Fruit fly (Drosophila melanogaster) whole organism, embryonic: ENCODE results near the gene CG15880.
A peak's percentile ranks its signal among the peaks of the same experiment; 100 is the strongest.

Source experiments
- Blimp-1 ChIP-seq: fragments of 200-800 bp; sonication (Bioruptor generic); optimal IDR thresholded peaks from 3 replicates; lab custom pipeline; 2018; ENCODE audit warnings: missing biosample characterization, missing genetic modification characterization, mild to moderate bottlenecking, moderate library complexity, missing genetic modification reagents
- Bteb2 ChIP-seq: fragments of 200-800 bp; sonication (Bioruptor generic); optimal IDR thresholded peaks from 2 replicates; lab custom pipeline; 2016; ENCODE audit warnings: missing biosample characterization, missing genetic modification characterization
- CG10431 ChIP-seq: fragments of 200-800 bp; sonication (Bioruptor generic); optimal IDR thresholded peaks from 3 replicates; lab custom pipeline; 2018; ENCODE audit warnings: missing biosample characterization, mild to moderate bottlenecking, missing genetic modification characterization
- CG11247 ChIP-seq: fragments of 200-800 bp; sonication (Bioruptor generic); IDR thresholded peaks from 2 replicates; pipeline ENCODE4 v1.3.6; 2022; ENCODE audit warnings: missing biosample characterization, missing genetic modification characterization
- CG12219 ChIP-seq: fragments of 200-800 bp; sonication (Bioruptor generic); optimal IDR thresholded peaks from 3 replicates; lab custom pipeline; 2018; ENCODE audit warnings: missing biosample characterization, mild to moderate bottlenecking, missing genetic modification characterization
- CG12769 ChIP-seq: fragments of 200-800 bp; sonication (Bioruptor generic); optimal IDR thresholded peaks from 2 replicates; lab custom pipeline; 2019; ENCODE audit warnings: missing biosample characterization, mild to moderate bottlenecking, missing genetic modification characterization, moderate library complexity
- CG13296 ChIP-seq: fragments of 200-800 bp; sonication (Bioruptor generic); optimal IDR thresholded peaks from 3 replicates; lab custom pipeline; 2018; ENCODE audit warnings: missing biosample characterization, mild to moderate bottlenecking, missing genetic modification characterization
- CG14710 ChIP-seq: fragments of 200-800 bp; sonication (Bioruptor generic); optimal IDR thresholded peaks from 3 replicates; lab custom pipeline; 2019; ENCODE audit warnings: missing biosample characterization, mild to moderate bottlenecking, missing genetic modification characterization, moderate library complexity
- CG15011 ChIP-seq: fragments of 200-800 bp; sonication (Bioruptor generic); optimal IDR thresholded peaks from 3 replicates; lab custom pipeline; 2018; ENCODE audit warnings: missing biosample characterization, mild to moderate bottlenecking, missing genetic modification characterization
- CG15269 ChIP-seq: fragments of 200-800 bp; sonication (Bioruptor generic); optimal IDR thresholded peaks from 2 replicates; lab custom pipeline; 2018; ENCODE audit warnings: missing biosample characterization, mild to moderate bottlenecking, missing genetic modification characterization, moderate library complexity
- CG16863 ChIP-seq: fragments of 200-800 bp; sonication (Bioruptor generic); optimal IDR thresholded peaks from 3 replicates; lab custom pipeline; 2016; ENCODE audit warnings: missing biosample characterization, missing genetic modification characterization
- CG17186 ChIP-seq: fragments of 200-800 bp; sonication (Bioruptor generic); optimal IDR thresholded peaks from 3 replicates; lab custom pipeline; 2017; ENCODE audit warnings: missing biosample characterization, missing genetic modification reagents, missing genetic modification characterization
- CG17568 ChIP-seq: fragments of 200-800 bp; sonication (Bioruptor generic); optimal IDR thresholded peaks from 2 replicates; lab custom pipeline; 2018; ENCODE audit warnings: missing biosample characterization, mild to moderate bottlenecking, missing genetic modification characterization, moderate library complexity
- CG18011 ChIP-seq: fragments of 200-800 bp; sonication (Bioruptor generic); optimal IDR thresholded peaks from 2 replicates; lab custom pipeline; 2017; ENCODE audit warnings: missing biosample characterization, missing genetic modification characterization, mild to moderate bottlenecking, moderate library complexity, missing genotype
- CG2120 ChIP-seq: fragments of 200-800 bp; sonication (Bioruptor generic); optimal IDR thresholded peaks from 3 replicates; lab custom pipeline; 2016; ENCODE audit warnings: missing biosample characterization, missing genetic modification characterization
- CG3163 ChIP-seq: fragments of 200-800 bp; sonication (Bioruptor generic); optimal IDR thresholded peaks from 3 replicates; lab custom pipeline; 2016; ENCODE audit warnings: missing biosample characterization, missing genetic modification characterization
- CG33213 ChIP-seq: fragments of 200-800 bp; sonication (Bioruptor generic); optimal IDR thresholded peaks from 3 replicates; lab custom pipeline; 2016; ENCODE audit warnings: missing biosample characterization, missing genetic modification characterization
- CG34224 ChIP-seq: fragments of 200-800 bp; sonication (Bioruptor generic); IDR thresholded peaks from 3 replicates; pipeline ENCODE4 v1.3.6; 2022; ENCODE audit warnings: missing biosample characterization, missing genetic modification characterization; ENCODE audit not compliant: partially characterized antibody
- CG3995 ChIP-seq: fragments of 200-800 bp; sonication (Bioruptor generic); optimal IDR thresholded peaks from 3 replicates; lab custom pipeline; 2016; ENCODE audit warnings: missing biosample characterization, missing genetic modification characterization
- CG42726 ChIP-seq: fragments of 200-800 bp; sonication (Bioruptor generic); IDR thresholded peaks from 2 replicates; pipeline ENCODE4 v1.3.6; 2022; ENCODE audit warnings: missing biosample characterization, missing genetic modification characterization; ENCODE audit not compliant: partially characterized antibody
- CG5180 ChIP-seq: fragments of 200-800 bp; sonication (Bioruptor generic); optimal IDR thresholded peaks from 3 replicates; lab custom pipeline; 2017; ENCODE audit warnings: missing biosample characterization, missing genetic modification characterization, mild to moderate bottlenecking, moderate library complexity, missing genetic modification reagents
- CG7987 ChIP-seq: fragments of 200-800 bp; sonication (Bioruptor generic); optimal IDR thresholded peaks from 2 replicates; lab custom pipeline; 2018; ENCODE audit warnings: missing biosample characterization, mild to moderate bottlenecking, missing genetic modification characterization, moderate library complexity
- Chrac-16 ChIP-seq: fragments of 200-800 bp; sonication (Bioruptor generic); optimal IDR thresholded peaks from 3 replicates; lab custom pipeline; 2016; ENCODE audit warnings: missing biosample characterization, missing genetic modification characterization
- Dfd ChIP-seq, 2 experiments: fragments of >200 bp; optimal IDR thresholded peaks; 2 replicates each; lab custom pipeline; 2017; ENCODE audit warnings: missing biosample characterization in 2 of 2, missing genetic modification characterization in 2 of 2
- Ets65A ChIP-seq: fragments of 200-800 bp; sonication (Bioruptor generic); peaks from one replicate; lab custom pipeline; 2016; ENCODE audit warnings: missing biosample characterization, missing genetic modification characterization
- HHEX ChIP-seq: fragments of 200-800 bp; sonication (Bioruptor generic); optimal IDR thresholded peaks from 3 replicates; lab custom pipeline; 2017; ENCODE audit warnings: missing biosample characterization, mild to moderate bottlenecking, missing genetic modification characterization, missing genetic modification reagents
- HLH3B ChIP-seq: fragments of 200-800 bp; sonication (Bioruptor generic); IDR thresholded peaks from 2 replicates; pipeline ENCODE4 v1.3.6; 2022; ENCODE audit warnings: missing biosample characterization, missing genetic modification characterization
- Hand ChIP-seq: fragments of 200-800 bp; sonication (Bioruptor generic); optimal IDR thresholded peaks from 2 replicates; lab custom pipeline; 2017; ENCODE audit warnings: mild to moderate bottlenecking, missing biosample characterization, missing genetic modification reagents, missing genetic modification characterization
- HmgD ChIP-seq: fragments of 200-800 bp; sonication (Bioruptor generic); optimal IDR thresholded peaks from 3 replicates; lab custom pipeline; 2016; ENCODE audit warnings: missing biosample characterization, missing genetic modification characterization
- Hsf ChIP-seq: fragments of 200-800 bp; sonication (Bioruptor generic); optimal IDR thresholded peaks from 3 replicates; lab custom pipeline; 2016; ENCODE audit warnings: missing biosample characterization, missing genetic modification characterization
- MBD-R2 ChIP-seq: fragments of 200-800 bp; sonication (Bioruptor generic); IDR thresholded peaks from 2 replicates; pipeline ENCODE4 v1.3.6; 2022; ENCODE audit warnings: missing biosample characterization, missing genetic modification characterization
- Mes4 ChIP-seq: fragments of 200-800 bp; sonication (Bioruptor generic); optimal IDR thresholded peaks from 2 replicates; lab custom pipeline; 2016; ENCODE audit warnings: missing biosample characterization, missing genetic modification characterization
- NC2β ChIP-seq: fragments of 200-800 bp; sonication (Bioruptor generic); optimal IDR thresholded peaks from 2 replicates; lab custom pipeline; 2016; ENCODE audit warnings: missing biosample characterization, missing genetic modification characterization
- Nf-YB ChIP-seq: fragments of 200-800 bp; sonication (Bioruptor generic); optimal IDR thresholded peaks from 3 replicates; lab custom pipeline; 2019; ENCODE audit warnings: missing biosample characterization, mild to moderate bottlenecking, missing genetic modification characterization, moderate library complexity
- Pdp1 ChIP-seq, 2 experiments: fragments of 200-800 bp; sonication (Bioruptor generic); optimal IDR thresholded peaks; 3 replicates each; lab custom pipeline; 2016; ENCODE audit warnings: missing biosample characterization in 2 of 2, missing genetic modification characterization in 2 of 2, mild to moderate bottlenecking in 1 of 2, moderate library complexity in 1 of 2
- Vsx1 ChIP-seq: fragments of 200-800 bp; sonication (Bioruptor generic); optimal IDR thresholded peaks from 2 replicates; lab custom pipeline; 2017; ENCODE audit warnings: missing biosample characterization, mild to moderate bottlenecking, missing genetic modification characterization, missing genetic modification reagents
- ase ChIP-seq: fragments of 200-800 bp; sonication (Bioruptor generic); IDR thresholded peaks from 3 replicates; pipeline ENCODE4 v1.3.6; 2022; ENCODE audit warnings: missing biosample characterization, missing genetic modification characterization
- br ChIP-seq: fragments of >200 bp; optimal IDR thresholded peaks from 2 replicates; lab custom pipeline; 2017
- btn ChIP-seq: fragments of 200-800 bp; sonication (Bioruptor generic); optimal IDR thresholded peaks from 2 replicates; lab custom pipeline; 2016; ENCODE audit warnings: missing biosample characterization, missing genetic modification characterization
- disco-r ChIP-seq: fragments of 200-800 bp; sonication (Bioruptor generic); optimal IDR thresholded peaks from 2 replicates; lab custom pipeline; 2016; ENCODE audit warnings: missing biosample characterization, missing genetic modification characterization
- dmrt99B ChIP-seq: fragments of 200-800 bp; sonication (Bioruptor generic); optimal IDR thresholded peaks from 2 replicates; lab custom pipeline; 2018; ENCODE audit warnings: missing biosample characterization, mild to moderate bottlenecking, missing genetic modification characterization, moderate library complexity
- fd102C ChIP-seq: fragments of 200-800 bp; sonication (Bioruptor generic); optimal IDR thresholded peaks from 2 replicates; lab custom pipeline; 2018; ENCODE audit warnings: missing biosample characterization, mild to moderate bottlenecking, missing genetic modification characterization, moderate library complexity
- gcm2 ChIP-seq: fragments of 200-800 bp; sonication (Bioruptor generic); optimal IDR thresholded peaks from 2 replicates; lab custom pipeline; 2016; ENCODE audit warnings: missing biosample characterization, missing genetic modification characterization
- grn ChIP-seq: fragments of 200-800 bp; sonication (Bioruptor generic); optimal IDR thresholded peaks from 3 replicates; lab custom pipeline; 2017; ENCODE audit warnings: missing biosample characterization, missing genetic modification characterization
- ham ChIP-seq: fragments of 200-800 bp; sonication (Bioruptor generic); IDR thresholded peaks from 2 replicates; pipeline ENCODE4 v1.3.6; 2022; ENCODE audit warnings: missing biosample characterization, missing genetic modification characterization
- inv ChIP-seq: fragments of 200-800 bp; sonication (Bioruptor generic); IDR thresholded peaks from 2 replicates; pipeline ENCODE4 v1.3.6; 2022; ENCODE audit warnings: missing biosample characterization, missing genetic modification characterization; ENCODE audit not compliant: partially characterized antibody
- lab ChIP-seq: fragments of 200-800 bp; sonication (Bioruptor generic); optimal IDR thresholded peaks from 3 replicates; lab custom pipeline; 2017; ENCODE audit warnings: missing biosample characterization, missing genetic modification characterization, mild to moderate bottlenecking, moderate library complexity, missing genetic modification reagents
- lola ChIP-seq, 3 experiments: fragments of >200 bp in 2 of 3; fragments of 200-800 bp in 1 of 3; sonication (Bioruptor generic) in 1 of 3; optimal IDR thresholded peaks; 2 replicates each; lab custom pipeline; 2017 to 2019; ENCODE audit warnings: missing biosample characterization in 3 of 3, missing genetic modification characterization in 3 of 3, mild to moderate bottlenecking in 1 of 3, moderate library complexity in 1 of 3
- shn ChIP-seq: fragments of 200-800 bp; sonication (Bioruptor generic); optimal IDR thresholded peaks from 3 replicates; lab custom pipeline; 2016; ENCODE audit warnings: missing biosample characterization, missing genetic modification characterization
- sim ChIP-seq: fragments of 200-800 bp; sonication (Bioruptor generic); IDR thresholded peaks from 2 replicates; pipeline ENCODE4 v1.3.6; 2022; ENCODE audit warnings: missing biosample characterization, missing genetic modification characterization
- slou ChIP-seq: fragments of 200-800 bp; sonication (Bioruptor generic); optimal IDR thresholded peaks from 3 replicates; lab custom pipeline; 2016; ENCODE audit warnings: missing biosample characterization, missing genetic modification characterization

CG15880 gene

DNA sequence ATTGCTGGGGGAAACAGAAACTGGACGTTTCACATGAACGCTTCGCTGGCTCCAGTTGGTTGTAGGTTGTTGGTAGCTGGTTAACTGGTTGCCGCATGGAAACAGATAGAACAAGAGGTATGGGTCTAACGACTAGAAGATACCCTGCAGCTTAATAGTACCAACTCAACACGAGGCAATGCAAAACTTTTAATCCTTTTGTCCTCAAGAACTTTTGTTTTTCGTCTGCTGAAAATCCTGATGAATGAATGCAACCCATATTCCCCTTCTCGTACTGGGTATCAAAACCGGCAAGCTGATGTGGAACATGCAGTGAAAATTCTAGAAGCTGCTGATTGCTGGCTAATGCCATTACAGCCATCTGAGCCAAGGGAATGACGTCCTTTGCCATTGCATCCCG lies 20.2 kb upstream of the CG15880 start (continued):
- TF ChIP-seq CG12219 (GFP tag; lab: Kevin White, UChicago) (no peak), br (lab: Kevin White, UChicago) (no peak), Dfd (GFP tag; optimal IDR thresholded peaks at IDR 0.05; lab: Kevin White, UChicago) (no peak), HmgD (GFP tag; lab: Kevin White, UChicago) (no peak), btn (GFP tag; lab: Kevin White, UChicago) (no peak), ham (no peak), disco-r (no peak), CG17186 (GFP tag; lab: Kevin White, UChicago) (no peak), HHEX (GFP tag; lab: Kevin White, UChicago) (no peak), CG2120 (GFP tag; lab: Kevin White, UChicago) (peak; percentile 59), lab (no peak), HLH3B (GFP tag; lab: Robert Waterston, UW) (peak; percentile 29; the same call in 1 of the 2 replicates), Nf-YB (GFP tag; lab: Kevin White, UChicago) (no peak), gcm2 (no peak), Hand (no peak), dmrt99B (peak; percentile 35), NC2β (GFP tag; lab: Kevin White, UChicago) (peak; percentile 47), CG18011 (GFP tag; lab: Kevin White, UChicago) (no peak), Pdp1 (GFP tag; optimal IDR thresholded peaks at IDR 0.05; lab: Kevin White, UChicago) (peak in 1 of 2 experiments; percentile 26), CG3995 (GFP tag; lab: Kevin White, UChicago) (no peak), CG42726 (GFP tag; lab: Robert Waterston, UW) (no peak), CG17568 (GFP tag; lab: Kevin White, UChicago) (no peak), CG16863 (no peak), CG12769 (tag; lab: Kevin White, UChicago) (peak; percentile 64), CG34224 (GFP tag; lab: Robert Waterston, UW) (no peak), inv (GFP tag; lab: Robert Waterston, UW) (no peak), lola (GFP tag; optimal IDR thresholded peaks at IDR 0.05; lab: Kevin White, UChicago) (no peak), CG11247 (no peak), CG5180 (GFP tag; lab: Kevin White, UChicago) (no peak), ase (GFP tag; lab: Robert Waterston, UW) (no peak), CG3163 (GFP tag; lab: Kevin White, UChicago) (no peak), CG15011 (GFP tag; lab: Kevin White, UChicago) (no peak), Hsf (peak; percentile 65), MBD-R2 (GFP tag; lab: Robert Waterston, UW) (no peak), Bteb2 (GFP tag; lab: Kevin White, UChicago) (no peak), Vsx1 (GFP tag; lab: Kevin White, UChicago) (no peak), Chrac-16 (peak; percentile 58), CG14710 (tag; lab: Kevin White, UChicago) (no peak), CG13296 (GFP tag; lab: Kevin White, UChicago) (no peak), CG15269 (peak; percentile 53), sim (no peak), fd102C (GFP tag; lab: Kevin White, UChicago) (no peak), CG33213 (no peak), Ets65A (GFP tag; lab: Kevin White, UChicago) (no peak), Blimp-1 (peak; percentile 6), CG7987 (GFP tag; lab: Kevin White, UChicago) (no peak), Mes4 (GFP tag; lab: Kevin White, UChicago) (peak; percentile 33), grn (GFP tag; lab: Kevin White, UChicago) (no peak), slou (GFP tag; lab: Kevin White, UChicago) (no peak), shn (GFP tag; lab: Kevin White, UChicago) (no peak), CG10431 (GFP tag; lab: Kevin White, UChicago) (no peak)
